Worm (Caenorhabditis elegans) whole organism, L3 larva: Measurements from ENCODE around the gene T28A11.4.
A peak's percentile ranks its signal among the peaks of the same experiment; 100 is the strongest.

ENCODE experiments used
- R02D3.7 ChIP-seq: fragments of 150-350 bp; optimal IDR thresholded peaks from 2 replicates; lab custom pipeline; 2014; ENCODE audit warnings: missing biosample characterization, missing genetic modification characterization
- ZK546.5 ChIP-seq: sonication (generic microtip); optimal IDR thresholded peaks from 2 replicates; lab custom pipeline; 2017; ENCODE audit warnings: missing biosample characterization, missing genetic modification characterization
- aly-2 ChIP-seq: fragments of 150-350 bp; optimal IDR thresholded peaks from 2 replicates; lab custom pipeline; 2014; ENCODE audit warnings: missing biosample characterization, missing genetic modification characterization
- ama-1 ChIP-seq: fragments of 150-350 bp; optimal IDR thresholded peaks from 2 replicates; lab custom pipeline; 2018
- ceh-16 ChIP-seq: sonication (generic microtip); optimal IDR thresholded peaks from 2 replicates; lab custom pipeline; 2017; ENCODE audit warnings: missing biosample characterization, missing genetic modification characterization
- ceh-28 ChIP-seq: fragments of 150-350 bp; optimal IDR thresholded peaks from 2 replicates; lab custom pipeline; 2014; ENCODE audit warnings: missing biosample characterization, missing genetic modification reagents, missing genetic modification characterization
- ceh-82 ChIP-seq: fragments of 150-350 bp; optimal IDR thresholded peaks from 2 replicates; lab custom pipeline; 2014; ENCODE audit warnings: missing biosample characterization, missing genetic modification characterization
- ceh-9 ChIP-seq: sonication (generic microtip); optimal IDR thresholded peaks from 2 replicates; lab custom pipeline; 2018; ENCODE audit warnings: missing biosample characterization, missing genetic modification characterization
- daf-12 ChIP-seq: fragments of 150-350 bp; optimal IDR thresholded peaks from 2 replicates; lab custom pipeline; 2014; ENCODE audit warnings: missing biosample characterization, missing genetic modification reagents, missing genetic modification characterization
- egl-27 ChIP-seq: sonication (generic microtip); optimal IDR thresholded peaks from 4 replicates; lab custom pipeline; 2017; ENCODE audit warnings: missing biosample characterization, missing genetic modification reagents, missing genetic modification characterization
- egl-5 ChIP-seq: fragments of 150-350 bp; optimal IDR thresholded peaks from 2 replicates; lab custom pipeline; 2017; ENCODE audit warnings: missing biosample characterization, missing genetic modification reagents, missing genetic modification characterization, inconsistent platforms
- elt-1 ChIP-seq: fragments of 150-350 bp; optimal IDR thresholded peaks from 2 replicates; lab custom pipeline; 2014; ENCODE audit warnings: missing biosample characterization, missing genetic modification characterization
- elt-2 ChIP-seq: sonication (generic microtip); optimal IDR thresholded peaks from 2 replicates; lab custom pipeline; 2016; ENCODE audit warnings: missing genetic modification reagents, mild to moderate bottlenecking, missing genetic modification characterization, missing compliant biosample characterization
- elt-3 ChIP-seq, 3 experiments: fragments of 150-350 bp in 1 of 3; sonication (generic microtip) in 2 of 3; optimal IDR thresholded peaks; 2 replicates in 2 of 3; 4 replicates in 1 of 3; lab custom pipeline; 2014 to 2017; ENCODE audit warnings: missing biosample characterization in 3 of 3, missing genetic modification characterization in 3 of 3
- eor-1 ChIP-seq, 2 experiments: fragments of 150-350 bp; optimal IDR thresholded peaks; 2 replicates each; lab custom pipeline; 2014 to 2018; ENCODE audit warnings: missing biosample characterization in 2 of 2, missing genetic modification characterization in 2 of 2
- fkh-10 ChIP-seq: sonication (generic microtip); optimal IDR thresholded peaks from 2 replicates; lab custom pipeline; 2017; ENCODE audit warnings: missing biosample characterization, missing genetic modification reagents, missing genetic modification characterization
- fkh-2 ChIP-seq: fragments of 150-350 bp; optimal IDR thresholded peaks from 2 replicates; lab custom pipeline; 2014; ENCODE audit warnings: missing biosample characterization, missing genetic modification reagents, missing genetic modification characterization
- fos-1 ChIP-seq: fragments of 150-350 bp; optimal IDR thresholded peaks from 2 replicates; lab custom pipeline; 2014; ENCODE audit warnings: missing biosample characterization, missing genetic modification characterization
- hmg-11 ChIP-seq: sonication (generic microtip); optimal IDR thresholded peaks from 2 replicates; lab custom pipeline; 2016; ENCODE audit warnings: missing genetic modification characterization, missing compliant biosample characterization
- jun-1 ChIP-seq: fragments of 150-350 bp; optimal IDR thresholded peaks from 2 replicates; lab custom pipeline; 2014; ENCODE audit warnings: missing biosample characterization, missing genetic modification reagents, missing genetic modification characterization
- lin-15B ChIP-seq: fragments of 150-350 bp; optimal IDR thresholded peaks from 2 replicates; lab custom pipeline; 2014; ENCODE audit warnings: missing biosample characterization, missing genetic modification characterization
- lin-39 ChIP-seq: fragments of 150-350 bp; optimal IDR thresholded peaks from 2 replicates; lab custom pipeline; 2018; ENCODE audit warnings: missing biosample characterization, missing genetic modification reagents, missing genetic modification characterization
- lsy-12 ChIP-seq: sonication (generic microtip); optimal IDR thresholded peaks from 2 replicates; lab custom pipeline; 2016; ENCODE audit warnings: mild to moderate bottlenecking, missing genetic modification characterization, missing compliant biosample characterization
- mdl-1 ChIP-seq: fragments of 150-350 bp; optimal IDR thresholded peaks from 2 replicates; lab custom pipeline; 2014; ENCODE audit warnings: missing biosample characterization, missing genetic modification characterization
- mml-1 ChIP-seq: fragments of 150-350 bp; sonication (generic microtip); optimal IDR thresholded peaks from 3 replicates; lab custom pipeline; 2014; ENCODE audit warnings: missing biosample characterization, missing genetic modification characterization
- nfya-1 ChIP-seq: sonication (generic microtip); optimal IDR thresholded peaks from 2 replicates; lab custom pipeline; 2017; ENCODE audit warnings: missing genetic modification characterization, mild to moderate bottlenecking, missing compliant biosample characterization, antibody characterized with exemption, moderate library complexity; ENCODE audit not compliant: insufficient read depth
- nhr-11 ChIP-seq: fragments of 150-350 bp; optimal IDR thresholded peaks from 2 replicates; lab custom pipeline; 2014; ENCODE audit warnings: missing biosample characterization, missing genetic modification characterization
- nhr-12 ChIP-seq: fragments of 150-350 bp; optimal IDR thresholded peaks from 2 replicates; lab custom pipeline; 2014; ENCODE audit warnings: missing biosample characterization, missing genetic modification characterization
- nhr-23 ChIP-seq: fragments of 150-350 bp; optimal IDR thresholded peaks from 2 replicates; lab custom pipeline; 2014; ENCODE audit warnings: missing biosample characterization, missing genetic modification reagents, missing genetic modification characterization
- nhr-237 ChIP-seq: fragments of 150-350 bp; optimal IDR thresholded peaks from 2 replicates; lab custom pipeline; 2014; ENCODE audit warnings: missing biosample characterization, missing genetic modification characterization
- nhr-25 ChIP-seq: sonication (generic microtip); optimal IDR thresholded peaks from 2 replicates; lab custom pipeline; 2017; ENCODE audit warnings: missing biosample characterization, missing genetic modification characterization
- nhr-28 ChIP-seq: fragments of 150-350 bp; optimal IDR thresholded peaks from 2 replicates; lab custom pipeline; 2014; ENCODE audit warnings: missing biosample characterization, missing genetic modification characterization
- nhr-43 ChIP-seq: sonication (generic microtip); optimal IDR thresholded peaks from 2 replicates; lab custom pipeline; 2016; ENCODE audit warnings: mild to moderate bottlenecking, missing genetic modification characterization, missing compliant biosample characterization; ENCODE audit not compliant: poor library complexity, severe bottlenecking
- nhr-67 ChIP-seq: fragments of 150-350 bp; optimal IDR thresholded peaks from 2 replicates; lab custom pipeline; 2014; ENCODE audit warnings: missing biosample characterization, missing genetic modification characterization
- nhr-76 ChIP-seq: fragments of 150-350 bp; sonication (generic microtip); optimal IDR thresholded peaks from 5 replicates; lab custom pipeline; 2014; ENCODE audit warnings: missing biosample characterization, missing genetic modification characterization
- nhr-77 ChIP-seq: fragments of 150-350 bp; optimal IDR thresholded peaks from 2 replicates; lab custom pipeline; 2014; ENCODE audit warnings: missing biosample characterization, missing genetic modification characterization
- pha-4 ChIP-seq: fragments of 150-350 bp; optimal IDR thresholded peaks from 2 replicates; lab custom pipeline; 2014; ENCODE audit warnings: missing biosample characterization, missing genetic modification reagents, missing genetic modification characterization
- pqm-1 ChIP-seq: fragments of 150-350 bp; optimal IDR thresholded peaks from 2 replicates; lab custom pipeline; 2017; ENCODE audit warnings: missing biosample characterization, missing genetic modification characterization, inconsistent platforms
- sea-2 ChIP-seq: fragments of 150-350 bp; sonication (generic microtip); optimal IDR thresholded peaks from 4 replicates; lab custom pipeline; 2014; ENCODE audit warnings: missing biosample characterization, missing genetic modification reagents, missing genetic modification characterization
- skn-1 ChIP-seq: fragments of 150-350 bp; optimal IDR thresholded peaks from 2 replicates; lab custom pipeline; 2014; ENCODE audit warnings: missing biosample characterization, missing genetic modification characterization
- snpc-4 ChIP-seq: fragments of 150-350 bp; optimal IDR thresholded peaks from 2 replicates; lab custom pipeline; 2014; ENCODE audit warnings: missing biosample characterization, missing genetic modification characterization
- tbx-2 ChIP-seq: sonication (generic microtip); optimal IDR thresholded peaks from 2 replicates; lab custom pipeline; 2016; ENCODE audit warnings: mild to moderate bottlenecking, missing genetic modification characterization, missing compliant biosample characterization
- unc-39 ChIP-seq: sonication (generic microtip); optimal IDR thresholded peaks from 4 replicates; lab custom pipeline; 2017; ENCODE audit warnings: missing biosample characterization, missing genetic modification characterization
- unc-62 ChIP-seq: fragments of 150-350 bp; sonication (generic microtip); optimal IDR thresholded peaks from 4 replicates; lab custom pipeline; 2014; ENCODE audit warnings: missing biosample characterization, missing genetic modification reagents, missing genetic modification characterization
- zag-1 ChIP-seq: fragments of 150-350 bp; optimal IDR thresholded peaks from 2 replicates; lab custom pipeline; 2014; ENCODE audit warnings: missing biosample characterization, missing genetic modification characterization
- ztf-11 ChIP-seq: fragments of 150-350 bp; optimal IDR thresholded peaks from 2 replicates; lab custom pipeline; 2014; ENCODE audit warnings: missing biosample characterization, missing genetic modification characterization
- ztf-4 ChIP-seq: fragments of 150-350 bp; optimal IDR thresholded peaks from 2 replicates; lab custom pipeline; 2014; ENCODE audit warnings: missing biosample characterization, missing genetic modification characterization

Gene T28A11.4

ce11 chrV:3315308-3315707 is 41.5 kb downstream of the T28A11.4 start, which contains the start of gene arrd-19:
Gene arrd-19 (minus strand): TSS chrV:3315516.
- TF ChIP-seq daf-12 (no peak), nhr-23 (tag; lab: Kevin White, UChicago) (peak; percentile 85), lin-39 (tag; lab: Kevin White, UChicago) (peak; percentile 60), R02D3.7 (tag; lab: Kevin White, UChicago) (no peak), fos-1 (tag; lab: Kevin White, UChicago) (no peak), nhr-25 (tag; lab: Kevin White, UChicago) (peak; percentile 92), tbx-2 (tag; lab: Kevin White, UChicago) (peak; percentile 38), eor-1 (tag; optimal IDR thresholded peaks at IDR 0.05; lab: Kevin White, UChicago) (no peak), snpc-4 (peak; percentile 45), ZK546.5 (tag; lab: Kevin White, UChicago) (no peak), elt-3 (tag; optimal IDR thresholded peaks at IDR 0.05; lab: Kevin White, UChicago) (peak in 1 of 3 experiments; percentile 39), zag-1 (tag; lab: Kevin White, UChicago) (no peak), hmg-11 (tag; lab: Kevin White, UChicago) (peak; percentile 84), nfya-1 (tag; lab: Kevin White, UChicago) (peak; percentile 83), ztf-4 (tag; lab: Kevin White, UChicago) (no peak), egl-5 (peak; percentile 75), nhr-43 (tag; lab: Kevin White, UChicago) (peak; percentile 72), elt-1 (no peak), nhr-28 (no peak), ztf-11 (no peak), aly-2 (tag; lab: Kevin White, UChicago) (no peak), nhr-76 (tag; lab: Kevin White, UChicago) (no peak), nhr-12 (tag; lab: Kevin White, UChicago) (no peak), fkh-2 (tag; lab: Kevin White, UChicago) (no peak), nhr-11 (tag; lab: Kevin White, UChicago) (no peak), lin-15B (tag; lab: Kevin White, UChicago) (peak; percentile 70), unc-62 (GFP tag; lab: Kevin White, UChicago) (no peak), mml-1 (no peak), fkh-10 (GFP tag; lab: Kevin White, UChicago) (no peak), elt-2 (peak; percentile 46), ceh-28 (tag; lab: Kevin White, UChicago) (peak; percentile 52), lsy-12 (no peak), ceh-82 (tag; lab: Kevin White, UChicago) (no peak), nhr-67 (tag; lab: Kevin White, UChicago) (no peak), mdl-1 (tag; lab: Kevin White, UChicago) (no peak), unc-39 (tag; lab: Kevin White, UChicago) (no peak), ceh-9 (tag; lab: Kevin White, UChicago) (no peak), skn-1 (tag; lab: Kevin White, UChicago) (no peak), ceh-16 (no peak), nhr-237 (tag; lab: Kevin White, UChicago) (no peak), pha-4 (peak; percentile 89), ama-1 (lab: Kevin White, UChicago) (no peak), egl-27 (tag; lab: Kevin White, UChicago) (no peak), nhr-77 (tag; lab: Kevin White, UChicago) (no peak), jun-1 (tag; lab: Kevin White, UChicago) (peak; percentile 13), pqm-1 (peak; percentile 11), sea-2 (GFP tag; lab: Kevin White, UChicago) (no peak)
